Worm (Caenorhabditis elegans): ENCODE measurements around the gene nfyb-1.
A peak's percentile ranks its signal among the peaks of the same experiment; 100 is the strongest.
"Not testable (repeated sequence)": the region's sequence is repeated elsewhere in the genome, so short reads cannot be mapped to it uniquely, and the experiment has no call there.

Gene nfyb-1

ce11 chrII:475890-476420 is 8.8 kb upstream of the nfyb-1 start, which contains the start of gene nsun-1:
Gene nsun-1, minus strand, starts transcription at chrII:475940.
- TF ChIP-seq ref-1 (GFP tag; conservative IDR thresholded peaks at IDR 0.05) (no peak), med-1 (GFP tag; optimal IDR thresholded peaks at IDR 0.05; ENCODE audit: insufficient read depth) (no peak), ztf-23 (GFP tag; IDR thresholded peaks at IDR 0.05) (peak; percentile 67; the same call in 1 of the 2 replicates), cog-1 (tag; optimal IDR thresholded peaks at IDR 0.05) (no peak), ztf-29 (GFP tag; IDR thresholded peaks at IDR 0.05) (no peak), klf-2 (GFP tag; conservative IDR thresholded peaks at IDR 0.05) (0 out of 2 replicates have a peak, but pooled peaks have one; percentile 30), flt-1 (GFP tag; IDR thresholded peaks at IDR 0.05) (0 out of 2 replicates have a peak, but pooled peaks have one; percentile 62), T22C8.4 (GFP tag; IDR thresholded peaks at IDR 0.05) (no peak), tab-1 (GFP tag; IDR thresholded peaks at IDR 0.05) (no peak)

DNA sequence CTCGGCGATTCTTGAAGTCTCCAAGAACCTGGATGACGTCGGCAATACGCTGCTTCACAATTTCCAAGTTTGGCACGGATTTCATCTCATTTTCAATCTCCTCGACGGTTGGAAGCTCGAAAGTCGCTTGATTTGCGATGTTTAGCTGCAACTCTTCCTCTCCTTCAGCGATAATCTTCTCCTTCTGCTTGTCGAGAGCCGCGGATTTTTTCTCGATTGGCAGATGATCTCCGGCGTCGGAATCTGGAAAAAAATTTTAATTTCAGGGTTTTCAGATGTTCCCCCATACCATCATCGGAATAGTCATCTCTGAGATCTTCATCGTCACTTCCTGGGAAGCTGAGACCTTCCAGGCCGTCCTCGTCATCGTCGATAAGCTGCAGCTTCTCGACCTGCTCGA is 8.1 kb upstream of the nfyb-1 start:
- TF ChIP-seq flt-1 (GFP tag; IDR thresholded peaks at IDR 0.05) (no peak), med-1 (GFP tag; optimal IDR thresholded peaks at IDR 0.05; ENCODE audit: insufficient read depth) (no peak), tab-1 (GFP tag; IDR thresholded peaks at IDR 0.05) (no peak), klf-2 (GFP tag; conservative IDR thresholded peaks at IDR 0.05) (no peak), ztf-23 (GFP tag; IDR thresholded peaks at IDR 0.05) (no peak), ref-1 (GFP tag; conservative IDR thresholded peaks at IDR 0.05) (no peak), ztf-29 (GFP tag; IDR thresholded peaks at IDR 0.05) (no peak), T22C8.4 (GFP tag; IDR thresholded peaks at IDR 0.05) (no peak), cog-1 (tag; optimal IDR thresholded peaks at IDR 0.05) (no peak)

- TF ChIP-seq flt-1 (GFP tag; IDR thresholded peaks at IDR 0.05) = no peak
- TF ChIP-seq tab-1 (GFP tag; IDR thresholded peaks at IDR 0.05) = no peak
- no peak for TF ChIP-seq med-1 (GFP tag; optimal IDR thresholded peaks at IDR 0.05; ENCODE audit: insufficient read depth)
- TF ChIP-seq T22C8.4 (GFP tag; IDR thresholded peaks at IDR 0.05) = no peak
- TF ChIP-seq klf-2 (GFP tag; conservative IDR thresholded peaks at IDR 0.05) = no peak
- no peak for TF ChIP-seq ztf-23 (GFP tag; IDR thresholded peaks at IDR 0.05)
- no peak for TF ChIP-seq ref-1 (GFP tag; conservative IDR thresholded peaks at IDR 0.05)
- TF ChIP-seq cog-1 (tag; optimal IDR thresholded peaks at IDR 0.05) = no peak
- TF ChIP-seq ztf-29 (GFP tag; IDR thresholded peaks at IDR 0.05) = no peak
Measured at ce11 chrII:473203-473602, 6.0 kb upstream of the nfyb-1 start, which contains the start of gene W07E6.5. Gene W07E6.5, plus strand, starts transcription at chrII:473503.

DNA sequence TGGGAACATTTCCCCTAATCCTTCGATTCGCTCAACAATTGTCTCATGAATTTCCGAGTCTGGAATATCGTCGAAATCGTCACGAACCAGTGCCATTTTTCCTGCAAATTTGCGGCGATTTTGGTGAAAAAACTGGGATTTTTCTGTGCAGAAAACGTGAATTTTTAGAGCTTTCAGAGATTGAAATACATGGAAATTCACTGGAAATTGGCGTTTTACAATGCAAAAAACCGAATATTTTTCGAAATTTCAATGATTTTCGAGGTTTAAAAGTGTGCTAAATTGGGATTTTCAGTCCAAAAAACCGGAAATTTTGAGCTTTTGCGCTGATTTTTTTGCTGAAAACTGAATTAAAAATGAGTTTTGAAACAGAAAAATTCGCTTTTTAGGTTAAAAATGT is 3.2 kb upstream of the nfyb-1 start, which contains the start of gene tomm-22:
Gene tomm-22 (minus strand): TSS at position 101 of the 400 bp plus-strand sequence.
- TF ChIP-seq klf-2 (GFP tag; conservative IDR thresholded peaks at IDR 0.05) (no peak), flt-1 (GFP tag; IDR thresholded peaks at IDR 0.05) (no peak), cog-1 (tag; optimal IDR thresholded peaks at IDR 0.05) (no peak), med-1 (GFP tag; optimal IDR thresholded peaks at IDR 0.05; ENCODE audit: insufficient read depth) (no peak)

DNA sequence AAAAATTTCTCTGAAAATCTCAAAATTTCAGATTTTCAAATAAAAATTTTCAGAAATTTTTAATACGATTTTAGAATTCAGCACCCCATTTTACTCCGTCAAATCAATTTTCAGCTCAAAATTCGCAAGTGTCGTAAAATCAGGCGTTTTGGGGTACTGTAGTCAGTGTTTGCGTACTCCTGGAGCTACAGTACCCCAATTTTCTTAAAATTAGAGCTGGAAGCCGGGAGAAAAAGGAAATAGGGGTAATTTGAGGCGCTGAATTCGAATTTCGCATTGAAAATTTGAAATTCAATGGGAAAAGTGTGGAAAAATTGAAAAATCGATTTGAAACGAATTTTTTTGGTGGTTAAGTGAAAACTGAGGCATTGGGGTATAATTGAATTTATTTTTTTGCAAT is 5.9 kb downstream of the nfyb-1 start:
- TF ChIP-seq ztf-29 (GFP tag; IDR thresholded peaks at IDR 0.05) (no peak), med-1 (GFP tag; optimal IDR thresholded peaks at IDR 0.05; ENCODE audit: insufficient read depth) (no peak), tab-1 (GFP tag; IDR thresholded peaks at IDR 0.05) (no peak), T22C8.4 (GFP tag; IDR thresholded peaks at IDR 0.05) (no peak), ztf-23 (GFP tag; IDR thresholded peaks at IDR 0.05) (no peak), flt-1 (GFP tag; IDR thresholded peaks at IDR 0.05) (no peak)

DNA sequence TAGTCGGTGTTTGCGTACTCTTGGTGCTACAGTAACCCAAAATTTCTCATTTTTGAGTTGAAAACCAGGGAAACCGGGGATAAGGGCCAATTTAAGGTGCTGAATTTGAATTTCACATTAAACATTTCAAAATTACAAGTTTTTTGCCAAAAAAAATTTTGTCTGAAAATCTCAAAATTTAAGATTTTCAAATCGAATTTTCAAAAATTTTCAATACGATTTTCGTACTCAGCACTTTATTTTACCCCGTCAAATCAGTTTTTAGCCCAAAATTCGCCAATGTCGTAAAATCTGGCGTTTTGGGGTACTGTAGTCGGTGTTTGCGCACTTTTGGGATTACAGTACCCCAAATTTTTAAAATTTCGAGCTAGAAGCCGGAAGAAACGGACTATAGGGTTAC is 6.3 kb downstream of the nfyb-1 start, which contains the start of gene W10D9.3:
Gene W10D9.3 (minus strand): TSS at position 101 of the 400 bp plus-strand sequence.
- TF ChIP-seq med-1 (GFP tag; optimal IDR thresholded peaks at IDR 0.05; ENCODE audit: insufficient read depth) (no peak), tab-1 (GFP tag; IDR thresholded peaks at IDR 0.05) (no peak), cog-1 (tag; optimal IDR thresholded peaks at IDR 0.05) (no peak)

DNA sequence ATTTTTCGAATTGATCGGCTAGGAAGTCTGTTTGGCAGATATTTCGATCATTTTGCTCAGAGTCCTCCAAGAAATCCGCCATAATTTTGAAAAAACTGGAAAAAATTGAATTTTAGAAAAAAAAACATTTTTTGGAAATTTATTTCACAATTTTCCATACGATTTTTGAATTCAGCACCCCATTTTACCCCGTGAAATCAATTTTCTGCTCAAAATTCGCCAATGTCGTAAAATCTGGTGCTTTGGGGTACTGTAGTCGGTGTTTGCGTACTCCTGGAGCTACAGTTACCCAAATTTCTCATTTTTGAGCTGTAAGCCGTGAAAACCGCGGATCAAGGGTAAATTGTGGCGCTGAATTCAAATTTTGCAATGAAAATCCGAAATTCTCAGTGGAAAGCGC is 9.4 kb downstream of the nfyb-1 start, which contains the start of gene gvd-1:
Gene gvd-1 (minus strand): TSS at position 101 of the 400 bp plus-strand sequence.
- TF ChIP-seq T22C8.4 (GFP tag; IDR thresholded peaks at IDR 0.05) (0 out of 2 replicates have a peak, but pooled peaks have one; percentile 9), cog-1 (tag; optimal IDR thresholded peaks at IDR 0.05) (no peak)

DNA sequence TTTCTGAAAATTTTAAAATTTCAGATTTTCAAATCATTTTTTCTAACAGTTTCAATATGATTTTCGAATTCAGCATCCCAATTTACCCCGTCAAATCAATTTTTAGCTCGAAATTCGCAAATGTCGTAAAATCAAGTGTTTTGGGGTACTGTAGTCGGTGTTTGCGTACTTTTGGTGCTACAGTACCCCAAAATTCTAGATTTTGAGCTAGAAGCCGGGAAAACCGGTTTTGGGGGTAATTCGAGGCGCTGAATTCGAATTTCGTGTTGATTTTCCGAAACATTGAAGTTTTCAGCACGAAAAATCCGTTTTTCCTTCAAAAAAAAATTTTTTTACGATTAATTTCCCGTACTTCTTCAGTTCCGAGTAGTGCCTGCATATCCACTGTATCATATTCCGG is 10.8 kb downstream of the nfyb-1 start:
- no peak for TF ChIP-seq ztf-29 (GFP tag; IDR thresholded peaks at IDR 0.05)
- no peak for TF ChIP-seq T22C8.4 (GFP tag; IDR thresholded peaks at IDR 0.05)
- TF ChIP-seq ref-1 (GFP tag; conservative IDR thresholded peaks at IDR 0.05) = no peak
- no peak for TF ChIP-seq flt-1 (GFP tag; IDR thresholded peaks at IDR 0.05)
- no peak for TF ChIP-seq cog-1 (tag; optimal IDR thresholded peaks at IDR 0.05)
- no peak for TF ChIP-seq tab-1 (GFP tag; IDR thresholded peaks at IDR 0.05)
- no peak for TF ChIP-seq klf-2 (GFP tag; conservative IDR thresholded peaks at IDR 0.05)
- no peak for TF ChIP-seq ztf-23 (GFP tag; IDR thresholded peaks at IDR 0.05)
- no peak for TF ChIP-seq med-1 (GFP tag; optimal IDR thresholded peaks at IDR 0.05; ENCODE audit: insufficient read depth)

DNA sequence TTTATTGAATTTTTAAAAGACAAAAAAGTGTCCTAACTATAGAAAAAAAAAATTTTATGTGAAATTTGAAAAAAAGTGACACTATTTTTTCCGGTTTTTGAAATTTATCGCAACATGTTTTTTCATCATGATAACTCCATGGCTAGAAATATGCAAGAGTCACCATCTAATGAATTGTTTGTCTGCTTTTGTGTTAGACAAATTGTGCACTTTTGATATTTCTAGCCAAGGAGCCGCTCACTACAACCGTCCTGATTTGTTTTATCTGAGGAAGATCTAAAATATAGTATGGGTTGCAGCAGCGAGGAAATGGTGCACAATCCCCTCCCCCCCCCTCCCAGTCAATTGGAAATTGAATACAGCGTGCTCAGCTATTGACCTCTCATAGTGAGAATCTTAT is 12.5 kb downstream of the nfyb-1 start, which contains the start of gene W10D9.1:
Gene W10D9.1 (plus strand): TSS at position 301 of the 400 bp plus-strand sequence.
- TF ChIP-seq flt-1, ztf-29, ztf-23 (GFP tag; IDR thresholded peaks at IDR 0.05): not testable (repeated sequence)

DNA sequence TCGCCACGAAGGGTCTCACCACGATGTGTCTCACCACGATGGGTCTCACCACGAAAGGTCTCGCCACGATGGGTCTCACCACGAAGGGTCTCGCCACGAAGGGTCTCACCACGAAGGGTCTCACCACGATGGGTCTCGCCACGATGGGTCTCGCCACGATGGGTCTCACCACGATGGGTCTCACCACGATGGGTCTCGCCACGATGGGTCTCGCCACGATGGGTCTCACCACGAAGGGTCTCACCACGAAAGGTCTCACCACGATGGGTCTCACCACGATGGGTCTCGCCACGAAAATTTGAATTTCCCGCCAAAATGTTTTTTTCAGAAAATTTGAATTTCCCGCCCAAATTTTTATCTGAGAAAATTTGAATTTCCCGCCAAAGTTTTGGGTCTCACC is 15.0 kb downstream of the nfyb-1 start:
- TF ChIP-seq flt-1 (GFP tag; IDR thresholded peaks at IDR 0.05) = 0 out of 2 replicates have a peak, but pooled peaks have one; percentile 33

DNA sequence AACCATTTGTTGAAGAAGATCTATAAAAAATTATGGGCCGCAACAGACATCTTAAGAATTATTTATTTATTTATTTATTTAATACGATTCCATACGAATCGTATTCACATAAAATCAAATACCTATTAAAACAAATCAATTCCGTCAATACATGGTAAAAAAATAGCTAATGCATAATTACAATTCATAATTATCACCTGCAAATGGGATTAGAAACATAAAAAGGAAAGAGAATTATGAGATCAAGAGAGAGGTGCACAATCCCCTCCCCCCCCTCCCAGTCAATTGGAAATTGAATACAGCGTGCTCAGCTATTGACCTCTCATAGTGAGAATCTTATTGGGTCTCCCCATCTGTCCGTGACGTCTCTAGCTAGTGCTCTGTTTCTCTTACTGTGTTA is 26.1 kb downstream of the nfyb-1 start, which contains the start of gene C24H12.1:
Gene C24H12.1 (plus strand): TSS at position 301 of the 400 bp plus-strand sequence.
- not testable (repeated sequence) for TF ChIP-seq flt-1 (GFP tag; IDR thresholded peaks at IDR 0.05); tab-1 (GFP tag; IDR thresholded peaks at IDR 0.05); cog-1 (tag; optimal IDR thresholded peaks at IDR 0.05)

All from whole organism, midembryonic.